Fruit fly (Drosophila melanogaster): ENCODE measurements around the gene CG32388.

The CG32388 gene

dm6 chr3L:6990288-6990687 lies 5.9 kb upstream of the CG32388 start, which contains the start of gene bin:
TSS of gene bin (plus strand) at chr3L:6990622.
- TF ChIP-seq CG17801 (GFP tag; optimal IDR thresholded peaks at IDR 0.05; ENCODE audit: partially characterized antibody), result no peak

dm6 chr3L:6988942-6989569 lies 4.7 kb upstream of the CG32388 start:
- TF ChIP-seq CG17801 (GFP tag; optimal IDR thresholded peaks at IDR 0.05; ENCODE audit: partially characterized antibody), result no peak

- no peak for TF ChIP-seq CG17801 (GFP tag; optimal IDR thresholded peaks at IDR 0.05; ENCODE audit: partially characterized antibody)
These were observed 2.6 kb downstream of the CG32388 start for dm6 chr3L:6981823-6982222.

dm6 chr3L:6981109-6981741 lies 3.2 kb downstream of the CG32388 start:
- TF ChIP-seq CG17801 (GFP tag; optimal IDR thresholded peaks at IDR 0.05; ENCODE audit: partially characterized antibody), result no peak

- TF ChIP-seq CG17801 (GFP tag; optimal IDR thresholded peaks at IDR 0.05; ENCODE audit: partially characterized antibody), result no peak
These were observed 3.8 kb downstream of the CG32388 start for dm6 chr3L:6980553-6980952.

dm6 chr3L:6979387-6980249 lies 4.8 kb downstream of the CG32388 start, which contains the start of gene Galphai:
TSS of gene Galphai (minus strand) at chr3L:6980044.
- TF ChIP-seq CG17801 (GFP tag; optimal IDR thresholded peaks at IDR 0.05; ENCODE audit: partially characterized antibody), result peak; percentile 49

- no peak for TF ChIP-seq CG17801 (GFP tag; optimal IDR thresholded peaks at IDR 0.05; ENCODE audit: partially characterized antibody)
These were observed 5.5 kb downstream of the CG32388 start for dm6 chr3L:6978757-6979386.

dm6 chr3L:6978030-6978683 lies 6.2 kb downstream of the CG32388 start:
- TF ChIP-seq CG17801 (GFP tag; optimal IDR thresholded peaks at IDR 0.05; ENCODE audit: partially characterized antibody), result no peak

dm6 chr3L:6977391-6977790 lies 7.0 kb downstream of the CG32388 start:
- TF ChIP-seq CG17801 (GFP tag; optimal IDR thresholded peaks at IDR 0.05; ENCODE audit: partially characterized antibody), result no peak

dm6 chr3L:6976601-6977140 lies 7.7 kb downstream of the CG32388 start:
- no peak for TF ChIP-seq CG17801 (GFP tag; optimal IDR thresholded peaks at IDR 0.05; ENCODE audit: partially characterized antibody)

dm6 chr3L:6975875-6976274 lies 8.5 kb downstream of the CG32388 start:
- TF ChIP-seq CG17801 (GFP tag; optimal IDR thresholded peaks at IDR 0.05; ENCODE audit: partially characterized antibody), result no peak

- no peak for TF ChIP-seq CG17801 (GFP tag; optimal IDR thresholded peaks at IDR 0.05; ENCODE audit: partially characterized antibody)
These were observed 12.0 kb downstream of the CG32388 start, which contains the start of gene CG10063 for dm6 chr3L:6972367-6972766. TSS of gene CG10063 (minus strand) at chr3L:6972467.

dm6 chr3L:6971298-6971697 lies 13.1 kb downstream of the CG32388 start:
- TF ChIP-seq CG17801 (GFP tag; optimal IDR thresholded peaks at IDR 0.05; ENCODE audit: partially characterized antibody), result no peak
